Fruit fly (Drosophila melanogaster): Measurements from ENCODE around the gene chm.

Gene chm

DNA sequence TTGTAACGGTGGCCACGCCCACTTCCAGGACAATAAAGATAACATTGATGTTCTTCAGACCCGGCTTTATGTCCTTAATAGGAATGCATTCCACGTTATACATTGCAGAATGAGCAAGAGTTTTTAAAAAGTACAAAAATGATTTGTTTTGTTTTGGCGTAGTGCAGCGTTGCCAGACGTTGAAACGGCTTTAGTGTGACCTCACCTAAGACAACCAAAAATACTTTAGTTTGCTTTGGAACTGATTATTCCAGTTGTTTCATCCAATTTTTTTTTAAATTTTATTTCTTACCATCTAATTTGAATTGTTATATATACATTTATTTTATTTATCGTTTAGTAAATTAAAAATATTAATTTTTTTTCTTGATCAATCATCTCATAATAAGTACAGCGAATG lies 2.6 kb upstream of the chm start, which contains the start of gene CG5181:
TSS of gene CG5181 (minus strand) at position 208 of the 400 bp plus-strand sequence.
- no peak for TF ChIP-seq CG17801 (GFP tag; optimal IDR thresholded peaks at IDR 0.05; ENCODE audit: partially characterized antibody)

DNA sequence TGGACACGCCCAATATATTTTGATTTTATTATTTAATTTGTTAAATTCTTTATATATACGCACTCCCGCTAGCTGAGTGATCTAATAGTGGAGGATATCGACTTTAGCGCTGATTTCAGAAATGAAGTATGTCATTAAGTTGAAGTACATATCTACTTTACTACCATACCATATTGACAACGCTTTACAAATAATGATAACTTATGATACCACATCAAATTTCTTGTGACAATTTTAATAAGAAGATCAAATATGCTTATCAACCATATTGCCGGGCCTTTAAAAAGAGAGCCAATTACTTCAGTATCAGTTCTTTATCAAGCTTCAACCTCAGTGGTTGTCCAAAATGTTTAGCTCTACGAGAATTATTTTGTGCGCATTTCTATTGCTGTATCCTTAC lies 1.6 kb upstream of the chm start, which contains the start of gene CG15818:
TSS of gene CG15818 (plus strand) at position 301 of the 400 bp plus-strand sequence.
- TF ChIP-seq CG17801 (GFP tag; optimal IDR thresholded peaks at IDR 0.05; ENCODE audit: partially characterized antibody), result no peak

DNA sequence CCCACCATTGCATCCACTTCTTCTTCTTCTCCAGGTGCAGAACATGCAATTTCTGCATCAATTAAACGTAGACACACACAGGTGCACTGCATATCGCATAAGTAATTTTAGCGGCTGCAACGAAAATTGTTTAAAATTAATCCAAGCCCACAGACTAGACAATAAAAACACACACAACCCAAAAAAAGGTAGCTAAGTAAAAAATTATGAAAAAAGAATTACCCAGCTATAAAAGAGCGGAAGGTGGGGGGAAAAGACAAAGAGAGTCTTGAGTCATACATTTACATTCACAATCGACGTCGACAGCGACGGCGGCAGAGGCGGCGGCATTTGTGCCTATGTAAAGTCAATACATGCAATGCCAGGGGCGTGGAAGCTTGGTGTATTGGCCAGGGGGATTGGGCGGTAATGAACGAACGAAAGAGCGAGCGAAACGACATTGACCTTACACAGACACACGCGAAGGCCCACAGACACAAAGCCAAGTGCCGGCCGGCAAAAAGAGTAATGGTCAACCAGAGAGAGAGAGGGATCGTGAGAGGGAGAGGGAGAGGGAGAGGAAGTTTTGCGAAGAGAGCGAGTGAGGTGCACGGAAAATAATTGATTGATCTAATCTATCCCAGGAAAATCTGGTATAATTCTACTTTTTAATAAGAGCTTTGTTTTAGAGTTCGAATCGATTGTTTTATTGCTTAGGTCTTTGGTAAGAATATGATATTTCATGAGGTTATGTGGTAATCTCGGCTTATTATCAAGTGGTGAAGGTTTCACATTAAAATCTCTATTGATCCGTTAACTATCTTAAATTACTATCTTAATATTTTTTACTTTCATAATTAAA lies 6.2 kb downstream of the chm start:
- TF ChIP-seq CG17801 (GFP tag; optimal IDR thresholded peaks at IDR 0.05; ENCODE audit: partially characterized antibody), result peak; percentile 61

DNA sequence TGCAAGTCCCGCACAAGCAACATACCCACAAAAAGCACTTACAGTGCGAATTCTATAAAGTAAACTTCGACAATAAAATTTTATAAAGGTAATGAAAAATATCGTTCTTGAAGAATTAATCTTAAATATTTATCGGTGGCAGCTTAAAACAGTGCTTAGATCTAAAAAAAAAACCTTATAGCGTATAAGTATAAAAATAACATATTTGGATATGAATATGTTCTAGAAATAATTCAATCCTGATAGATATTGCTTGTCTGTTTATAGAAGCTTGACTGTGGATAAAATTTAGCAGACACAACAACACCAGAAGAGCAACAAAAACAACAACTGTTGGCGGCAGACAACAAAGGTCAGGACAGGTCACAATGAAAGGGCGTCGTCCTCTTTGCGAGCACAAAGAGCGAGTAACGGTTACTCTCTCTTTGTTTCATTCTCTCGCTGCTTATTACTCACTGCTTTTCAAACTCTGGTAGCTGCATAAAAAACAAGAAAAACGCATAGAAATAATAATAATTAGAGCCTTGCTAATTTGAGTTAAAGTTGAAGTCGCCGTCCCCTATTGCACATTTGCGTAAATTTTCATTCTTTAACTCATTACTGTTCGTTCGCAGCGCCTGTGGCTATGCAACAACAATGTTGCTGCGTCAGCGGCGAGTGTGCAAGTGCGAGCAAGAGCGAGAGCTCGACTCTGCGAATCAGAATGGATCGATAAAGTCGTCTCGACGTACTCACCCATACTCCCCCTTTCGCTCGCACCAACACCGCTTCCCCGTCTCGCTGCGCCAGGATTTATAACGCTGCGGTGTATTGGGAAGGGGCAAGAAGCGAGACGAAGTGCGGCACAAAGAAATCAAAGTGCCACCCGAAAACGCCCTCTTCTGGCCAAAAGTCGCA lies 7.4 kb downstream of the chm start:
- TF ChIP-seq CG17801 (GFP tag; optimal IDR thresholded peaks at IDR 0.05; ENCODE audit: partially characterized antibody), result no peak

DNA sequence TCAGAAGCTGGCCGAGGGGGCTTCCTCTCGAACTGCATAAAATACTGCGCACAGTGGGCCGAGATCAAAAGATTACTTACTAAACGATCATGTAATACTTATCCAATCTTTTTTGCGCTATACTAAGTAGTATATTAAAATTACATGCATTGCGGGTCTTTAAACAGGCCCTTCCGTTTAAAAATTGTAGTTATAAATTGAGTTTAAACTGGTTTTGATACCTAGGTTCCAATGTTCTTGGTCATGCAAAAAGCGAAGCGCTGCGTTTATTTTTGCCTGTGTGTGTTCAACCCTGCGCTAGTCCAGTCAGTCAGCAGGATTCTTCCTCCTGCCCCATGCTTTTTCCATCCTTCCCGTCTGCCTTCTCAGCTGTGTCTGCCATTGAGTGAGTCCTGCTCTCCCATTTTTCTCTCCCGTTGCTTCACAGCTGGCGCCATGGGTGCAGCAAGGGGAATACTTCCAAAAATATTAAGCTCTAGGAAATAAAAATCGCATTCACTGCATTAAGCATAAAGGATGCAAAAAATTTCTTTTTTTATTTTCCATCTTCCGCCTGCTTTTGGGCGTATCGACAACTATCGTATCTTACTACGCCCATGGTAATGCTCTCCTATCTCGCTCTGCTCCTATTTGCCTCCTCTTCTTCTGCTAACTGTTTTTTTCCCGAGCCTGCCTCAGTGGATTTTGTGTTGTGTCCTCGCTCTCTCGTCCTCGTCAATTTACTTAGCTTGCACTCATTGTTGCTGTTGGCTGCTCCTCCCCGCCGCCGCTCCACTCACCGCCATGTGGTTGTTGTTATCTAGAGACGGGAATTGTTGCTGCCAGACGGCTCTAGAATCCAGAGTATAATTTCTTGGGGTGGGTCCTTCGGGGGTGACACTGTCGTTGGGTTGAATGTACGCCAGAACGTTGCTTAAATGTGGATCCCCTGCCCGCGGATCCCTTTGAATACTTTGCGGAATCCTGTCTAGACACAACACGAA lies 8.4 kb downstream of the chm start:
- TF ChIP-seq CG17801 (GFP tag; optimal IDR thresholded peaks at IDR 0.05; ENCODE audit: partially characterized antibody), result no peak

DNA sequence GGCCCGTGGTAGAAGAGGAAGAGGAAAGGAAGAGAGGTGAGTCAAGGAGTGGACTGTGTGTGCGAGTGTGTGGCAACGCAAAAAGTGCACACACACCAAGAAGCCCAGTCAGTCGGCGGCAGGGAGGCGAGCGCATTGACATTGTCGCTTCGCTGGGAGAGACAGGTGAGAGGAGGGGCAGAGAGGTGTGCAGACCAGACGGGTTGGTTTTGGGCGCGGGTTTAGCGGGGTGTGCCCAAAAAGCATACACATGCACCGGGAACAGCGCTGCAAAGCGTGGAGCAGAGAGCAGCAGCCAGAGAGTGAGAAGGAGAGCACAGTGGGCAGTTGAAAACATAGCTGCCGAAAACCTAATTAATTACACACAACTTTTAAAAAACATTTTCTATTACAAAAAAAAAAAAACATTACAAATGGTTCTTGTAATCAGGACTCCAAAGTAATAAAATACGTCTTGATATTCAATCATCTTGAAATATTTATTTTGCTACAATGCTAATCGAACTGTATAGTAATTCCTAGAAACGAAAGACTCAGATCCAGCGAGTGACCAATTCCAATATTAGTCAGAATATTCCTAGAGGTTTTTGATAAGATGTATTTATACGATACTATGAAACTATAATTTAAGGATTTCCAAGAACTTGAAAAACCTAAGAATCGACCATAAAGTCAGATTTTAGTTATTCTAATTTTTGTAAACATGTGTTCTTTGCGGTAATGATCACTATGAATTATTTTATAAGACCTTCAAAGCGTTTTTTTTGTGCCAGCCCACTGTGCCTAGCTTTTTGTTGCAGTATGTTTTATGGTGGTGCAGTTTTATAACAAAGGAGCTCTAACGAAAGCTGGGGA lies 10.4 kb downstream of the chm start:
- no peak for TF ChIP-seq CG17801 (GFP tag; optimal IDR thresholded peaks at IDR 0.05; ENCODE audit: partially characterized antibody)

DNA sequence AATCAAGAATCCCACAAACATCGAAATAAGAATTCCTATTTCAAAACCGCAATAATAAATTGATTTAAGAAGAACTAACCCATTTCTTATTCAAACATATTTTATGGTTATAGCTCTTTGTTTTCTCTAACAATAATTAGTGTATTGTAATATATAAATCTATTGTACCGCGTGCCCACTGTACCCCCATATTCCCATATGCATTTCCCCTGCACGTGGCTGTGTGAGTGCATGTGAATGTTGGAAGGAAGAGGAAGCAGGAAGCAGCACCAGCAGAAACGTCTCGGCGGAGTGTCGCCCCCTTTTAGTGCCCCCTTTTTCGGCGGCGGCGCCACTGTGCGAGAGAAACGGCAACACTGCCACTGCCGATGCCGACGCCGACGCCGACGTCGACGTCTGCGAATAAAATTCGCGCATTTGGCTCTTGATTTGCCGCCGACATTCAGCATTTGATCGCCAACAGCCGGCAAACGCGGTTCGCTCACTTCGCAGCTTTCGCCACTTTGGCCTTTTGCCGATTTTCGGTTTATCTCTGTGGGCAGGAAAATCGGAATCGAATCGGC lies 11.2 kb downstream of the chm start:
- TF ChIP-seq CG17801 (GFP tag; optimal IDR thresholded peaks at IDR 0.05; ENCODE audit: partially characterized antibody), result peak; percentile 27

DNA sequence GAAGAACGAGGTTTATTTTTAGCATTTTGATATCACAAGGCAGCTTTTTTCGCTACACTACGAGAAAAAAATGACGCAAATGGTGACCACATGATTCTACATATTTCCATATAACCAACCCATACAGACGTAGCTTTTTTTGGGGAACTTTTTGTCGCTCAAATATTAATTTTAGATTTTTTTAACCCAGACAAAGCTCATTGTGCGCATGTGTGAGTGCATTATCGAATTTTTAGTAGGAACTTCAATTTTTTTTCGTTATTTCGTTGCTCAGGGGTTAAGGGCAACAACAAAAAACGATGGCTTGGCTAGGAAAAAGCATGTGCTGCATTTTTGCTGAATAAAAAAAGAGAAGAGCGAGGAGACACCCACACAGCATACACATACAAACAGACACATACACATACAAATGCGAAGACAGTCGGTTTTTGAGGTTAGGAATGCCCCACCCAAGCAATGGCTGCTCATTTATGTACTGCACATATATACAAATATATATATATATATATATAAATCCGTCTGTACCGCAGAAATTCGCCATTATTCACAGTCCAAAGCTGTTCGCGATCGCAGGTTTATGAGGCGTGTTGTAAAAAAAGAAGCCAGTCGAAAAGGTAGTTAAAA lies 12.2 kb downstream of the chm start:
- TF ChIP-seq CG17801 (GFP tag; optimal IDR thresholded peaks at IDR 0.05; ENCODE audit: partially characterized antibody), result no peak

DNA sequence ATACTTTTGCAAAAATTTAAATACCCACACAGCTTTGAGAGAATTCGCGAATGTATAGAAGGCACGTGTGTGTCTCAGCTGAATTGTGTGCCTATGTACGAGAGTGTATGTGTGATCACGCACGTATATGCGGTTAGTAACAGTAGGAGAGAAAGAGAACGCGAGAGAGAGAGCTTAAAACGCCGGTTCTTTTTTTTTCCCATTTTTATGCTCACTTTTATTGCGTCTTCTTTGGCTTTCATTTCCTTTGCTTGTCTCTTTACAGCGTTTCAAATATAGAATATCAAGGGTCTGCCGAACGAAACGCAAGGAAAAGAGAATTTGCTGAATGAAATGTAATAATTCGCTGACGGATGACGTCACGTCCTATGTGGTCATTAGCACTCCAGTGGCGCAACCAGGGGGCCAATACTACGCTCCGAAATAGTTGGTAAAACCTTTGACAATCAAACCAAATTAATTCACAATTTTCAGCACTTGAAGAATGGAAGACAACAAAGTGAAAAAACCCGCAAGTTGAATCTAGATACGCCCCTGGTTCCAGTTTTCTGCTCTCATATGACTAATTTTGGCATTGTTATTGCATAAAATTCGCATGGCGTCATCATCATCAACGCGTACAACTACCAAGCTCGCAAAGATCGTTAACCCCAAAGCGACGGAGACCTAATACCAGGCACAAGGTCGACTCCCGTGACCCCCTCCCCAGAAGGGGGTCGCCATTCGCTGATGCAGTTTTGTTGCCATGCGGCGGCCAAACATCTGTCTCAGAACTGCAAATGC lies 12.9 kb downstream of the chm start:
- TF ChIP-seq CG17801 (GFP tag; optimal IDR thresholded peaks at IDR 0.05; ENCODE audit: partially characterized antibody), result peak; percentile 86

DNA sequence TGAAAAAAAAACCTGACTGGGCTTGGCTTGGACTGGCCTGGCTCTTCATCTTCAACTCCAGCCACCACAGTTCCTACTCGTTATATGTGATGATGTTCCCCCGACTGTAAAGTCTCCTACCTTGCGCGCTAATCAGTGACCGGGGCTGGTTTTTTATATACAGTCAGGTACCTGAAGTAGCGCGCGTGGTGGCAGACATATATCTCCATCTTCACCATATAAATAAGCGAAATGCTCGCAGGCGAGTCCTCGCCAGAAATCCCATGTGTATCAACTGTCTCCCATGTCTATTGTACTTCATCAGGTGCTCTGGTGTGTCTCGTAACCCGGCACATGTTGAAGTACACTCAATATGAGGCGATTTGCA lies 13.5 kb downstream of the chm start:
- TF ChIP-seq CG17801 (GFP tag; optimal IDR thresholded peaks at IDR 0.05; ENCODE audit: partially characterized antibody), result no peak

DNA sequence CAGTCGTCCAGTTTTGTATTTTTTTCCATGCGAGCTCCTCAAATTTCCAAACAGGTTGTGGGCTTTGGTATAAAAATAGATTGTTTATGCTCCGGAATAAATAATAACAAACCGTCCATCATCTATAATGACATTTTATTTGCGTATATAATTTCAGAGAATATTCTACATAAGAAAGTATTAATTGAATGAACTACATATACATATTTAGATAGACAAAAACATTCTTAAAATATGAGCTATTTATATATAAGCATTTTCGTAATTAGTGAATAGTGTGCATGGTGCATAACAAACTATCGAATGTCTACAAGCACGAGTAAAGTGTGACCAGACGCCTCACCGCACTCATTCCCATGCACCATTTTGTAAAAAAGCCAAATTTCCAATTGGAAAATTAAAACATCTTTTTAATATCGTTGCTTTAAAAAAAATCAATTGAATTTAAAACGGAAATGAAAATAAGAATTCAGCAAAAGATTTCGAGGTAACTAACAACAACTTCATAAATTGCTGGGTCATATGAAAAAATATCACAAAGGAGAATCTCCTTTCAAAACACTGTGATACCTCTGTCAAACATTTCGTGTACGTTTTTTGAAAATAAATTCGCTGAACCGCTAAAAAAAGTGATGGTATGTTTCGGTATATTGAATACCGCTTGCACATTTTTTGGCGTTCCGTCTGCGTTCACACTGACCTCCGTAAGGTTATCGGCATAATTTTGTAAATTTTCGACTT lies 14.3 kb downstream of the chm start, which contains the start of gene muc:
TSS of gene muc (plus strand) at position 541 of the 741 bp plus-strand sequence.
- peak; percentile 23 for TF ChIP-seq CG17801 (GFP tag; optimal IDR thresholded peaks at IDR 0.05; ENCODE audit: partially characterized antibody)
